Worm (Caenorhabditis elegans) whole organism, late embryonic: Measurements from ENCODE around the gene odc-1.
A peak's percentile ranks its signal among the peaks of the same experiment; 100 is the strongest.

ENCODE experiments used
- C38D4.7 ChIP-seq: fragments of 200-800 bp; sonication (Bioruptor generic); optimal IDR thresholded peaks from 2 replicates; lab custom pipeline; 2018; ENCODE audit warnings: mild to moderate bottlenecking, missing genetic modification characterization, moderate library complexity, missing compliant biosample characterization
- K09A11.1 ChIP-seq: sonication (generic microtip); optimal IDR thresholded peaks from 2 replicates; lab custom pipeline; 2017; ENCODE audit warnings: antibody characterized with exemption, mild to moderate bottlenecking, missing genetic modification characterization, missing compliant biosample characterization; ENCODE audit not compliant: insufficient read depth
- T23F11.4 ChIP-seq: fragments of 200-800 bp; sonication (Bioruptor generic); optimal IDR thresholded peaks from 2 replicates; lab custom pipeline; 2018; ENCODE audit warnings: mild to moderate bottlenecking, missing genetic modification characterization, missing compliant biosample characterization
- ama-1 ChIP-seq: fragments of 150-350 bp; optimal IDR thresholded peaks from 2 replicates; lab custom pipeline; 2014
- ceh-14 ChIP-seq: sonication (generic microtip); optimal IDR thresholded peaks from 2 replicates; lab custom pipeline; 2016; ENCODE audit warnings: missing genotype, missing genetic modification characterization, missing compliant biosample characterization
- ceh-18 ChIP-seq: sonication (generic microtip); optimal IDR thresholded peaks from 2 replicates; lab custom pipeline; 2016; ENCODE audit warnings: missing genetic modification characterization, missing compliant biosample characterization
- ceh-19 ChIP-seq: fragments of 200-800 bp; sonication (Bioruptor generic); optimal IDR thresholded peaks from 2 replicates; lab custom pipeline; 2018; ENCODE audit warnings: mild to moderate bottlenecking, missing genetic modification characterization, missing compliant biosample characterization
- ceh-22 ChIP-seq: sonication (generic microtip); optimal IDR thresholded peaks from 2 replicates; lab custom pipeline; 2017; ENCODE audit warnings: missing biosample characterization, missing genetic modification characterization
- ceh-24 ChIP-seq: sonication (generic microtip); optimal IDR thresholded peaks from 2 replicates; lab custom pipeline; 2016; ENCODE audit warnings: mild to moderate bottlenecking, missing genetic modification characterization, missing compliant biosample characterization
- ceh-34 ChIP-seq: sonication (generic microtip); optimal IDR thresholded peaks from 2 replicates; lab custom pipeline; 2016; ENCODE audit warnings: mild to moderate bottlenecking, missing genetic modification characterization, missing compliant biosample characterization
- ceh-48 ChIP-seq: sonication (generic microtip); optimal IDR thresholded peaks from 2 replicates; lab custom pipeline; 2016; ENCODE audit warnings: missing genetic modification characterization, inconsistent platforms, missing compliant biosample characterization
- ceh-6 ChIP-seq: fragments of 200-800 bp; sonication (Bioruptor generic); optimal IDR thresholded peaks from 2 replicates; lab custom pipeline; 2018; ENCODE audit warnings: mild to moderate bottlenecking, missing genetic modification characterization, missing compliant biosample characterization
- ceh-9 ChIP-seq: sonication (generic microtip); optimal IDR thresholded peaks from 2 replicates; lab custom pipeline; 2016; ENCODE audit warnings: mild to moderate bottlenecking, missing genetic modification characterization, inconsistent platforms, missing compliant biosample characterization
- dmd-4 ChIP-seq: sonication (generic microtip); optimal IDR thresholded peaks from 2 replicates; lab custom pipeline; 2016; ENCODE audit warnings: borderline replicate concordance, missing genetic modification characterization, missing compliant biosample characterization
- dve-1 ChIP-seq: sonication (generic microtip); optimal IDR thresholded peaks from 2 replicates; lab custom pipeline; 2017; ENCODE audit warnings: antibody characterized with exemption, mild to moderate bottlenecking, missing genetic modification characterization, missing compliant biosample characterization
- ets-4 ChIP-seq: sonication (generic microtip); optimal IDR thresholded peaks from 2 replicates; lab custom pipeline; 2016; ENCODE audit warnings: missing genetic modification characterization, missing compliant biosample characterization
- fkh-10 ChIP-seq: fragments of 150-350 bp; optimal IDR thresholded peaks from 2 replicates; lab custom pipeline; 2014; ENCODE audit warnings: missing biosample characterization, missing genetic modification reagents, missing genetic modification characterization
- fkh-6 ChIP-seq: sonication (generic microtip); optimal IDR thresholded peaks from 2 replicates; lab custom pipeline; 2016; ENCODE audit warnings: missing genetic modification characterization, missing compliant biosample characterization
- gmeb-2 ChIP-seq: sonication (generic microtip); optimal IDR thresholded peaks from 2 replicates; lab custom pipeline; 2016; ENCODE audit warnings: missing genetic modification characterization, inconsistent platforms, missing compliant biosample characterization
- hlh-13 ChIP-seq: fragments of 200-800 bp; sonication (Bioruptor generic); optimal IDR thresholded peaks from 2 replicates; lab custom pipeline; 2018; ENCODE audit warnings: mild to moderate bottlenecking, missing genetic modification characterization, missing compliant biosample characterization
- hlh-6 ChIP-seq: sonication (generic microtip); optimal IDR thresholded peaks from 2 replicates; lab custom pipeline; 2016; ENCODE audit warnings: missing genotype, missing genetic modification characterization, missing compliant biosample characterization
- hlh-8 ChIP-seq: sonication (generic microtip); optimal IDR thresholded peaks from 2 replicates; lab custom pipeline; 2016; ENCODE audit warnings: missing genotype, missing genetic modification characterization, missing compliant biosample characterization
- lin-11 ChIP-seq: fragments of 200-800 bp; sonication (Bioruptor generic); optimal IDR thresholded peaks from 2 replicates; lab custom pipeline; 2018; ENCODE audit warnings: mild to moderate bottlenecking, missing genetic modification characterization, missing compliant biosample characterization
- madf-2 ChIP-seq: sonication (generic microtip); optimal IDR thresholded peaks from 2 replicates; lab custom pipeline; 2017; ENCODE audit warnings: missing genetic modification characterization, missing compliant biosample characterization
- mec-3 ChIP-seq: sonication (generic microtip); optimal IDR thresholded peaks from 2 replicates; lab custom pipeline; 2016; ENCODE audit warnings: borderline replicate concordance, missing genetic modification characterization, missing compliant biosample characterization
- nfya-1 ChIP-seq: sonication (generic microtip); optimal IDR thresholded peaks from 2 replicates; lab custom pipeline; 2017; ENCODE audit warnings: missing genetic modification characterization, mild to moderate bottlenecking, missing compliant biosample characterization, antibody characterized with exemption, moderate library complexity
- pax-1 ChIP-seq: fragments of 150-350 bp; optimal IDR thresholded peaks from 2 replicates; lab custom pipeline; 2014; ENCODE audit warnings: missing biosample characterization, missing genetic modification characterization
- pha-4 ChIP-seq: fragments of 150-350 bp; optimal IDR thresholded peaks from 2 replicates; lab custom pipeline; 2018; ENCODE audit warnings: missing biosample characterization, missing genetic modification reagents, missing genetic modification characterization
- pqm-1 ChIP-seq: sonication (generic microtip); optimal IDR thresholded peaks from 2 replicates; lab custom pipeline; 2016; ENCODE audit warnings: missing genetic modification characterization, missing compliant biosample characterization
- rnt-1 ChIP-seq: sonication (generic microtip); optimal IDR thresholded peaks from 2 replicates; lab custom pipeline; 2016; ENCODE audit warnings: missing genetic modification characterization, missing compliant biosample characterization
- sdc-2 ChIP-seq: sonication (generic microtip); optimal IDR thresholded peaks from 2 replicates; lab custom pipeline; 2016; ENCODE audit warnings: missing genotype, missing genetic modification characterization, missing compliant biosample characterization
- sox-2 ChIP-seq: fragments of 200-800 bp; sonication (Bioruptor generic); IDR thresholded peaks from 2 replicates; pipeline ENCODE4 v1.3.6; 2022; ENCODE audit warnings: missing genetic modification reagents, missing genetic modification characterization, missing compliant biosample characterization
- tbx-2 ChIP-seq: sonication (generic microtip); optimal IDR thresholded peaks from 2 replicates; lab custom pipeline; 2016; ENCODE audit warnings: missing genetic modification characterization, missing compliant biosample characterization
- tbx-7 ChIP-seq: sonication (generic microtip); optimal IDR thresholded peaks from 2 replicates; lab custom pipeline; 2016; ENCODE audit warnings: missing genotype, missing genetic modification characterization, missing compliant biosample characterization
- ttx-3 ChIP-seq: sonication (generic microtip); optimal IDR thresholded peaks from 2 replicates; lab custom pipeline; 2016; ENCODE audit warnings: missing genetic modification reagents, missing genetic modification characterization, missing compliant biosample characterization
- unc-42 ChIP-seq: sonication (generic microtip); optimal IDR thresholded peaks from 2 replicates; lab custom pipeline; 2016; ENCODE audit warnings: missing genotype, missing genetic modification characterization, missing compliant biosample characterization
- unc-55 ChIP-seq: sonication (generic microtip); optimal IDR thresholded peaks from 2 replicates; lab custom pipeline; 2017; ENCODE audit warnings: missing biosample characterization, missing genetic modification reagents, missing genetic modification characterization
- zip-5 ChIP-seq: sonication (generic microtip); optimal IDR thresholded peaks from 2 replicates; lab custom pipeline; 2016; ENCODE audit warnings: missing genetic modification characterization, missing compliant biosample characterization
- ztf-16 ChIP-seq: sonication (generic microtip); optimal IDR thresholded peaks from 2 replicates; lab custom pipeline; 2017; ENCODE audit warnings: missing genetic modification characterization, missing compliant biosample characterization

odc-1 gene

ce11 chrV:6917280-6917679 lies 17.3 kb upstream of the odc-1 start (continued):
- no peak for TF ChIP-seq ceh-18 (tag; lab: Kevin White, UChicago)
- no peak for TF ChIP-seq ttx-3 (tag; lab: Kevin White, UChicago)
- TF ChIP-seq, all 69 proteins: peak for 0

DNA sequence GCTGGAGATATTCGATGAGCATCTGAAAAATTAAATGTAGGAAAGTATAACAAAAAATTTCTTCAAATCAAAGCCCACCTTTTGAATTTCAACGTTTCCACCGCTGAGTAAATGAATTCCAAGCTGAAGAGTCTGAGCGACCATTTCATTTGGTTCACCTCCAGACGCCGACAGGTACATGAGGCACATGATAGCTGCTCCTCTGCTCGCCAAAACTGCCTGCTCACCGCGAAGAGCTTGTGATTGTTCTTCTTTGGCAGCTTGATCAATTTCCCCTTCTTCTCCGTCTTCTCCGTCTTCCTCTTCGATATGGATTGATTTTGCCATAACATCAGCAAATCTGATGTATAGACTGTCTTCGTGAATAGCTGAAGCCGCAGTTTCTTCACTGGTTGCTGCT lies 6.4 kb upstream of the odc-1 start:
- no peak for TF ChIP-seq sdc-2 (tag; lab: Kevin White, UChicago)
- no peak for TF ChIP-seq ets-4 (tag; lab: Kevin White, UChicago)
- no peak for TF ChIP-seq K09A11.1 (tag; lab: Kevin White, UChicago)
- TF ChIP-seq pha-4 (tag; lab: Kevin White, UChicago) = no peak

ce11 chrV:6901943-6902549 lies 2.0 kb upstream of the odc-1 start:
- TF ChIP-seq unc-55 (GFP tag; lab: Kevin White, UChicago) = no peak
- no peak for TF ChIP-seq hlh-6 (tag; lab: Kevin White, UChicago)
- TF ChIP-seq unc-42 (tag; lab: Kevin White, UChicago) = no peak
- TF ChIP-seq tbx-7 = no peak
- TF ChIP-seq ama-1 = no peak
- TF ChIP-seq nfya-1 (tag; lab: Kevin White, UChicago) = no peak
- TF ChIP-seq ceh-48 = no peak

ce11 chrV:6900814-6901592 lies 980 bp upstream of the odc-1 start:
- TF ChIP-seq gmeb-2 (tag; lab: Kevin White, UChicago) (no peak), zip-5 (tag; lab: Kevin White, UChicago) (no peak), ceh-24 (no peak)

DNA sequence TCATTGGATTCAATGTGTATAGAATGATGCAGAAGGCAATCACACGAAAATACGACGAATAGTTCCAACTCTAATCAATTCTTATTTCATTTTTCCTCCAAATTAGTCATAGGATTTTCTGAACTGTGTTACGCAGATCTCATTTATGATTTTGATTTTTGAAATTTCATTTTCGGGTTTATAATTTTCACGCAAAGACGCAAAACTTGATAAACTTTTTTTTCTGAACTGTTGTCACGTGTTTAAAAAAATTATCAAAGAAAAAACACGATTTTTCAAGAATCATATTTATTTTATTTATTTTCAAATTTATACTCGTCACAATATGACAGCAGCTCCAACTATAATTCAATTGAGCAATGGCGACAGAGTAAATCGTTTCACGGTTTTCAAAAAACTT lies 3.3 kb downstream of the odc-1 start, which contains the start of gene K11C4.1:
TSS of gene K11C4.1 (plus strand) at position 301 of the 400 bp plus-strand sequence.
- TF ChIP-seq dmd-4 (tag; lab: Kevin White, UChicago) (no peak), rnt-1 (tag; lab: Kevin White, UChicago) (no peak), hlh-13 (no peak), pax-1 (tag; lab: Kevin White, UChicago) (no peak), ceh-14 (no peak), ceh-6 (GFP tag; lab: Kevin White, UChicago) (no peak), sox-2 (GFP tag; lab: Robert Waterston, UW) (no peak), dve-1 (tag; lab: Kevin White, UChicago) (no peak), ceh-22 (tag; lab: Kevin White, UChicago) (no peak)

DNA sequence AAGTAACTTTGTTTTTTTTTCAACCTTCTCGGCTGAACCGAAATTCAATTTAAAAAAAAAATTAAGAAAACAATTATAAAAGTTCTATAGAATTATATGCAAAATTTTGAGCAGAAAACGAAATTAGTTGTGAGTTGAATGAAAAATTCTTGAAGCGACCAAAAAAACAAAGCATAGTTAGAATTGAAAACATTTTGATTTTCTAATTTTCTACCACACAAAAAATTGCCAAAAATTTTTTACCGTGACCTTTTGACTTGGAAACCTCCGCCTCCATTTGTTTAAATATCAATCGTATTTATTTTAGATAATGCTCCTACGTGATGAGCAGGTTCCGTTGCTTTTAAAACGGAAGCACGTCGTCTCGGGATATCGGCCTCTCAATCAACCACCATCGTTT lies 5.2 kb downstream of the odc-1 start, which contains the start of gene K11C4.2:
TSS of gene K11C4.2 (plus strand) at position 301 of the 400 bp plus-strand sequence.
- no peak for TF ChIP-seq hlh-13
- TF ChIP-seq pqm-1 (tag; lab: Kevin White, UChicago) = no peak
- no peak for TF ChIP-seq dmd-4 (tag; lab: Kevin White, UChicago)
- no peak for TF ChIP-seq fkh-6
- TF ChIP-seq ceh-9 (tag; lab: Kevin White, UChicago) = no peak
- no peak for TF ChIP-seq ztf-16

- TF ChIP-seq C38D4.7 (GFP tag; lab: Kevin White, UChicago) (no peak), sdc-2 (tag; lab: Kevin White, UChicago) (no peak), hlh-13 (no peak), ceh-9 (tag; lab: Kevin White, UChicago) (no peak), ceh-34 (tag; lab: Kevin White, UChicago) (peak; percentile 88), unc-42 (tag; lab: Kevin White, UChicago) (peak; percentile 19), ceh-19 (GFP tag; lab: Kevin White, UChicago) (peak; percentile 52), K09A11.1 (tag; lab: Kevin White, UChicago) (no peak), madf-2 (tag; lab: Kevin White, UChicago) (no peak), mec-3 (no peak), hlh-8 (tag; lab: Kevin White, UChicago) (no peak), ceh-48 (peak; percentile 59), fkh-10 (GFP tag; lab: Kevin White, UChicago) (no peak), dmd-4 (tag; lab: Kevin White, UChicago) (no peak), ceh-22 (tag; lab: Kevin White, UChicago) (no peak), T23F11.4 (GFP tag; lab: Kevin White, UChicago) (no peak), lin-11 (tag; lab: Kevin White, UChicago) (no peak), tbx-2 (tag; lab: Kevin White, UChicago) (peak; percentile 10)
Measured at ce11 chrV:6893681-6894080, 6.3 kb downstream of the odc-1 start.
